Fruit fly (Drosophila melanogaster) whole organism, embryonic: ENCODE results near the gene CG13482.

Source experiments
- B-H2 ChIP-seq: fragments of 200-800 bp; sonication (Bioruptor generic); optimal IDR thresholded peaks from 2 replicates; lab custom pipeline; 2018; ENCODE audit warnings: missing biosample characterization, mild to moderate bottlenecking, missing genetic modification characterization
- CG10462 ChIP-seq: fragments of 200-800 bp; sonication (Bioruptor generic); optimal IDR thresholded peaks from 2 replicates; lab custom pipeline; 2016; ENCODE audit warnings: missing biosample characterization, missing genetic modification characterization
- CG11085 ChIP-seq: fragments of 200-800 bp; sonication (Bioruptor generic); IDR thresholded peaks from 2 replicates; pipeline ENCODE4 v1.3.6; 2022; ENCODE audit warnings: missing biosample characterization, missing genetic modification characterization
- CG11504 ChIP-seq: fragments of 200-800 bp; sonication (Bioruptor generic); optimal IDR thresholded peaks from 3 replicates; lab custom pipeline; 2019; ENCODE audit warnings: missing biosample characterization, mild to moderate bottlenecking, missing genetic modification characterization, moderate library complexity
- CG11560 ChIP-seq: fragments of 200-800 bp; sonication (Bioruptor generic); IDR thresholded peaks from 3 replicates; pipeline ENCODE4 v1.3.6; 2022; ENCODE audit warnings: missing biosample characterization, missing genetic modification characterization
- CG11723 ChIP-seq: fragments of 200-800 bp; sonication (Bioruptor generic); optimal IDR thresholded peaks from 2 replicates; lab custom pipeline; 2017; ENCODE audit warnings: missing biosample characterization, mild to moderate bottlenecking, missing genetic modification characterization
- CG12744 ChIP-seq: fragments of 200-800 bp; sonication (Bioruptor generic); optimal IDR thresholded peaks from 2 replicates; lab custom pipeline; 2016; ENCODE audit warnings: missing biosample characterization, missing genetic modification characterization
- CG14667 ChIP-seq: fragments of 200-800 bp; sonication (Bioruptor generic); IDR thresholded peaks from 2 replicates; pipeline ENCODE4 v1.3.6; 2022; ENCODE audit warnings: missing biosample characterization, missing genetic modification characterization
- CG15269 ChIP-seq: fragments of 200-800 bp; sonication (Bioruptor generic); optimal IDR thresholded peaks from 2 replicates; lab custom pipeline; 2018; ENCODE audit warnings: missing biosample characterization, mild to moderate bottlenecking, missing genetic modification characterization, moderate library complexity
- CG17612 ChIP-seq: fragments of 200-800 bp; sonication (Bioruptor generic); IDR thresholded peaks from 2 replicates; pipeline ENCODE4 v1.3.6; 2022; ENCODE audit warnings: missing biosample characterization, missing genetic modification characterization
- CG17912 ChIP-seq: fragments of 200-800 bp; sonication (Bioruptor generic); optimal IDR thresholded peaks from 2 replicates; lab custom pipeline; 2018; ENCODE audit warnings: missing biosample characterization, mild to moderate bottlenecking, missing genetic modification characterization
- CG18476 ChIP-seq: fragments of 200-800 bp; sonication (Bioruptor generic); optimal IDR thresholded peaks from 2 replicates; lab custom pipeline; 2016; ENCODE audit warnings: missing biosample characterization, mild to moderate bottlenecking, missing genetic modification characterization
- CG2678 ChIP-seq: fragments of 200-800 bp; sonication (Bioruptor generic); optimal IDR thresholded peaks from 3 replicates; lab custom pipeline; 2019; ENCODE audit warnings: missing biosample characterization, mild to moderate bottlenecking, missing genetic modification characterization, moderate library complexity
- CG43689 ChIP-seq: fragments of 200-800 bp; sonication (Bioruptor generic); IDR thresholded peaks from 2 replicates; pipeline ENCODE4 v1.3.6; 2022; ENCODE audit warnings: missing biosample characterization, missing genetic modification characterization
- CG8290 ChIP-seq, 3 experiments: fragments of 200-800 bp; sonication (Bioruptor generic); optimal IDR thresholded peaks; 2 replicates each; lab custom pipeline; 2016 to 2019; ENCODE audit warnings: missing biosample characterization in 3 of 3, missing genetic modification characterization in 3 of 3, mild to moderate bottlenecking in 2 of 3, moderate library complexity in 1 of 3
- CG8388 ChIP-seq: fragments of 200-800 bp; sonication (Bioruptor generic); optimal IDR thresholded peaks from 2 replicates; lab custom pipeline; 2019; ENCODE audit warnings: missing biosample characterization, mild to moderate bottlenecking, missing genetic modification characterization, moderate library complexity
- CG9437 ChIP-seq: fragments of 200-800 bp; sonication (Bioruptor generic); optimal IDR thresholded peaks from 2 replicates; lab custom pipeline; 2018; ENCODE audit warnings: missing biosample characterization, mild to moderate bottlenecking, missing genetic modification characterization
- Dip3 ChIP-seq: fragments of 200-800 bp; sonication (Bioruptor generic); optimal IDR thresholded peaks from 3 replicates; lab custom pipeline; 2016; ENCODE audit warnings: missing biosample characterization, missing genetic modification characterization
- E2f1 ChIP-seq: fragments of 200-800 bp; sonication (Bioruptor generic); IDR thresholded peaks from 2 replicates; pipeline ENCODE4 v1.3.6; 2022; ENCODE audit warnings: missing biosample characterization, missing genetic modification characterization
- Hr51 ChIP-seq, 2 experiments: fragments of 200-800 bp; sonication (Bioruptor generic); optimal IDR thresholded peaks; 2 replicates in 1 of 2; 3 replicates in 1 of 2; lab custom pipeline; 2016 to 2018; ENCODE audit warnings: missing biosample characterization in 2 of 2, missing genetic modification characterization in 2 of 2, mild to moderate bottlenecking in 1 of 2, moderate library complexity in 1 of 2
- Hr78 ChIP-seq, 2 experiments: fragments of 200-800 bp in 1 of 2; fragments of >200 bp in 1 of 2; sonication (Bioruptor generic) in 1 of 2; optimal IDR thresholded peaks; 2 replicates each; lab custom pipeline; 2017 to 2019; ENCODE audit warnings: missing biosample characterization in 2 of 2, missing genetic modification characterization in 2 of 2, mild to moderate bottlenecking in 1 of 2, moderate library complexity in 1 of 2
- Meics ChIP-seq: fragments of 200-800 bp; sonication (Bioruptor generic); optimal IDR thresholded peaks from 2 replicates; lab custom pipeline; 2017; ENCODE audit warnings: missing biosample characterization, mild to moderate bottlenecking, missing genetic modification characterization
- Mes4 ChIP-seq: fragments of 200-800 bp; sonication (Bioruptor generic); optimal IDR thresholded peaks from 2 replicates; lab custom pipeline; 2016; ENCODE audit warnings: missing biosample characterization, missing genetic modification characterization
- Optix ChIP-seq: fragments of 200-800 bp; sonication (Bioruptor generic); IDR thresholded peaks from 3 replicates; pipeline ENCODE4 v1.3.6; 2022; ENCODE audit warnings: missing biosample characterization, missing genetic modification characterization
- az2 ChIP-seq: fragments of 200-800 bp; sonication (Bioruptor generic); optimal IDR thresholded peaks from 3 replicates; lab custom pipeline; 2016; ENCODE audit warnings: missing biosample characterization, missing genetic modification characterization
- bigmax ChIP-seq: fragments of 200-800 bp; sonication (Bioruptor generic); optimal IDR thresholded peaks from 2 replicates; lab custom pipeline; 2018; ENCODE audit warnings: missing biosample characterization, mild to moderate bottlenecking, missing genetic modification characterization
- bowl ChIP-seq: fragments of 200-800 bp; sonication (Bioruptor generic); IDR thresholded peaks from 2 replicates; pipeline ENCODE4 v1.3.6; 2022; ENCODE audit warnings: missing biosample characterization, missing genetic modification characterization
- crol ChIP-seq: fragments of 200-800 bp; sonication (Bioruptor generic); IDR thresholded peaks from 2 replicates; pipeline ENCODE4 v1.3.6; 2022; ENCODE audit warnings: missing biosample characterization, missing genetic modification characterization
- dati ChIP-seq: fragments of 200-800 bp; sonication (Bioruptor generic); IDR thresholded peaks from 2 replicates; pipeline ENCODE4 v1.3.6; 2022; ENCODE audit warnings: missing biosample characterization, missing genetic modification characterization
- dmrt11E ChIP-seq: fragments of 200-800 bp; sonication (Bioruptor generic); optimal IDR thresholded peaks from 3 replicates; lab custom pipeline; 2018; ENCODE audit warnings: missing biosample characterization, mild to moderate bottlenecking, missing genetic modification characterization, moderate library complexity
- gro ChIP-seq: fragments of 200-800 bp; sonication (Bioruptor generic); optimal IDR thresholded peaks from 2 replicates; lab custom pipeline; 2016; ENCODE audit warnings: missing biosample characterization, missing genetic modification characterization
- inv ChIP-seq: fragments of 200-800 bp; sonication (Bioruptor generic); IDR thresholded peaks from 2 replicates; pipeline ENCODE4 v1.3.6; 2022; ENCODE audit warnings: missing biosample characterization, missing genetic modification characterization; ENCODE audit not compliant: partially characterized antibody
- kni ChIP-seq: fragments of 200-800 bp; sonication (Bioruptor generic); optimal IDR thresholded peaks from 3 replicates; lab custom pipeline; 2017; ENCODE audit warnings: mild to moderate bottlenecking, missing biosample characterization, missing genetic modification reagents, missing genetic modification characterization
- mld ChIP-seq: fragments of 200-800 bp; sonication (Bioruptor generic); IDR thresholded peaks from 3 replicates; pipeline ENCODE4 v1.3.6; 2022; ENCODE audit warnings: missing biosample characterization, missing genetic modification characterization; ENCODE audit not compliant: partially characterized antibody
- nau ChIP-seq: fragments of 200-800 bp; sonication (Bioruptor generic); optimal IDR thresholded peaks from 3 replicates; lab custom pipeline; 2017; ENCODE audit warnings: missing biosample characterization, mild to moderate bottlenecking, missing genetic modification characterization, missing genetic modification reagents
- ranshi ChIP-seq: fragments of 200-800 bp; sonication (Bioruptor generic); IDR thresholded peaks from 2 replicates; pipeline ENCODE4 v1.3.6; 2022; ENCODE audit warnings: missing biosample characterization, missing genetic modification characterization
- run ChIP-seq: fragments of 200-800 bp; sonication (Bioruptor generic); optimal IDR thresholded peaks from 3 replicates; lab custom pipeline; 2018; ENCODE audit warnings: missing biosample characterization, mild to moderate bottlenecking, missing genetic modification characterization
- schlank ChIP-seq: fragments of 200-800 bp; sonication (Bioruptor generic); optimal IDR thresholded peaks from 2 replicates; lab custom pipeline; 2018; ENCODE audit warnings: missing biosample characterization, mild to moderate bottlenecking, missing genetic modification characterization
- seq ChIP-seq: fragments of 200-800 bp; sonication (Bioruptor generic); IDR thresholded peaks from 2 replicates; pipeline ENCODE4 v1.3.6; 2022; ENCODE audit warnings: missing biosample characterization, missing genetic modification characterization
- sisA ChIP-seq: fragments of 200-800 bp; sonication (Bioruptor generic); IDR thresholded peaks from 2 replicates; pipeline ENCODE4 v1.3.6; 2022; ENCODE audit warnings: missing biosample characterization, missing genetic modification characterization
- tgo ChIP-seq: fragments of 200-800 bp; sonication (Bioruptor generic); IDR thresholded peaks from 3 replicates; pipeline ENCODE4 v1.3.6; 2022; ENCODE audit warnings: missing biosample characterization, missing genetic modification characterization
- tup ChIP-seq: fragments of 200-800 bp; sonication (Bioruptor generic); optimal IDR thresholded peaks from 2 replicates; lab custom pipeline; 2016; ENCODE audit warnings: missing biosample characterization, mild to moderate bottlenecking, missing genetic modification characterization, moderate library complexity
- twi ChIP-seq: fragments of 200-800 bp; optimal IDR thresholded peaks from 2 replicates; lab custom pipeline; 2019; ENCODE audit warnings: missing biosample characterization, mild to moderate bottlenecking, missing genetic modification characterization, moderate library complexity
- unc-4 ChIP-seq: fragments of 200-800 bp; sonication (Bioruptor generic); IDR thresholded peaks from 2 replicates; pipeline ENCODE4 v1.3.6; 2022; ENCODE audit warnings: missing biosample characterization, missing genetic modification characterization; ENCODE audit not compliant: partially characterized antibody
- vnd ChIP-seq: fragments of 200-800 bp; sonication (Bioruptor generic); IDR thresholded peaks from 3 replicates; pipeline ENCODE4 v1.3.6; 2022; ENCODE audit warnings: missing biosample characterization, missing genetic modification characterization; ENCODE audit not compliant: partially characterized antibody
- z ChIP-seq: fragments of 200-800 bp; sonication (Bioruptor generic); IDR thresholded peaks from 3 replicates; pipeline ENCODE4 v1.3.6; 2022; ENCODE audit warnings: missing biosample characterization, missing genetic modification characterization
- zen ChIP-seq: fragments of 200-800 bp; sonication (Bioruptor generic); optimal IDR thresholded peaks from 3 replicates; lab custom pipeline; 2018; ENCODE audit warnings: missing biosample characterization, mild to moderate bottlenecking, missing genetic modification characterization, moderate library complexity

The CG13482 gene

dm6 chr3L:14362660-14363059, 33.5 kb downstream of the CG13482 start:
- TF ChIP-seq run (tag; lab: Kevin White, UChicago) (no peak), dati (GFP tag; lab: Robert Waterston, UW) (no peak), tgo (GFP tag; lab: Robert Waterston, UW) (no peak), ranshi (GFP tag; lab: Robert Waterston, UW) (no peak), twi (tag; lab: Kevin White, UChicago) (peak; percentile 80), schlank (tag; lab: Kevin White, UChicago) (no peak), B-H2 (GFP tag; lab: Kevin White, UChicago) (no peak), CG43689 (GFP tag; lab: Robert Waterston, UW) (no peak), crol (GFP tag; lab: Robert Waterston, UW) (peak; percentile 78), CG11085 (GFP tag; lab: Robert Waterston, UW) (no peak), Hr78 (GFP tag; optimal IDR thresholded peaks at IDR 0.05; lab: Kevin White, UChicago) (peak in 1 of 2 experiments; percentile 73), Meics (GFP tag; lab: Kevin White, UChicago) (no peak)
- TF ChIP-seq, all 482 proteins: peak for 3

- TF ChIP-seq CG11723 (no peak), CG11560 (tag; lab: Robert Waterston, UW) (no peak), CG11504 (tag; lab: Kevin White, UChicago) (peak; percentile 83), CG17612 (GFP tag; lab: Robert Waterston, UW) (no peak), CG8388 (peak; percentile 38), unc-4 (no peak), Hr51 (GFP tag; optimal IDR thresholded peaks at IDR 0.05; lab: Kevin White, UChicago) (peak in 1 of 2 experiments; percentile 77), inv (GFP tag; lab: Robert Waterston, UW) (no peak), CG15269 (tag; lab: Kevin White, UChicago) (peak; percentile 58), az2 (GFP tag; lab: Kevin White, UChicago) (peak; percentile 47), vnd (GFP tag; lab: Robert Waterston, UW) (no peak), gro (GFP tag; lab: Kevin White, UChicago) (no peak), Optix (GFP tag; lab: Robert Waterston, UW) (no peak), Dip3 (GFP tag; lab: Kevin White, UChicago) (no peak), E2f1 (0 out of 2 replicates have a peak, but pooled peaks have one; percentile 9), tup (GFP tag; lab: Kevin White, UChicago) (no peak), CG9437 (GFP tag; lab: Kevin White, UChicago) (peak; percentile 47), zen (tag; lab: Kevin White, UChicago) (no peak), nau (GFP tag; lab: Kevin White, UChicago) (no peak), Mes4 (no peak), sisA (GFP tag; lab: Robert Waterston, UW) (peak; percentile 40; the same call in 1 of the 2 replicates), CG2678 (tag; lab: Kevin White, UChicago) (peak; percentile 61), z (no peak), CG17912 (GFP tag; lab: Kevin White, UChicago) (no peak), CG18476 (GFP tag; lab: Kevin White, UChicago) (no peak), CG12744 (GFP tag; lab: Kevin White, UChicago) (no peak), CG8290 (GFP tag; optimal IDR thresholded peaks at IDR 0.05; lab: Kevin White, UChicago) (no peak), CG8290 (tag; optimal IDR thresholded peaks at IDR 0.05; lab: Kevin White, UChicago) (no peak), bigmax (GFP tag; lab: Kevin White, UChicago) (no peak), bowl (GFP tag; lab: Robert Waterston, UW) (no peak), kni (GFP tag; lab: Kevin White, UChicago) (no peak), CG10462 (GFP tag; lab: Kevin White, UChicago) (no peak), seq (GFP tag; lab: Robert Waterston, UW) (peak; percentile 18; the same call in 1 of the 2 replicates), CG14667 (GFP tag; lab: Robert Waterston, UW) (no peak), twi (tag; lab: Kevin White, UChicago) (no peak), mld (GFP tag; lab: Robert Waterston, UW) (no peak), dmrt11E (tag; lab: Kevin White, UChicago) (no peak)
These were observed 34.1 kb downstream of the CG13482 start for dm6 chr3L:14363103-14363751.
